Worm (Caenorhabditis elegans) whole organism, L1 larva: ENCODE measurements around the gene C02B8.1.

Experiments
- C16A3.4 ChIP-seq: fragments of 150-350 bp; optimal IDR thresholded peaks from 2 replicates; lab custom pipeline; 2014; ENCODE audit warnings: missing biosample characterization, missing genetic modification characterization
- ceh-82 ChIP-seq, 3 experiments: fragments of 150-350 bp in 1 of 3; sonication (generic microtip) in 2 of 3; optimal IDR thresholded peaks; 2 replicates each; lab custom pipeline; 2014 to 2017; ENCODE audit warnings: missing biosample characterization in 3 of 3, missing genetic modification characterization in 3 of 3
- fos-1 ChIP-seq: fragments of 150-350 bp; optimal IDR thresholded peaks from 2 replicates; lab custom pipeline; 2014; ENCODE audit warnings: missing biosample characterization, missing genetic modification characterization
- jun-1 ChIP-seq: fragments of 150-350 bp; optimal IDR thresholded peaks from 2 replicates; lab custom pipeline; 2014; ENCODE audit warnings: missing biosample characterization, missing genetic modification reagents, missing genetic modification characterization
- lin-13 ChIP-seq: fragments of 150-350 bp; optimal IDR thresholded peaks from 2 replicates; lab custom pipeline; 2014; ENCODE audit warnings: missing biosample characterization, missing genetic modification reagents, missing genetic modification characterization
- lin-39 ChIP-seq: fragments of 150-350 bp; optimal IDR thresholded peaks from 2 replicates; lab custom pipeline; 2014; ENCODE audit warnings: missing biosample characterization, missing genetic modification reagents, missing genetic modification characterization
- mdl-1 ChIP-seq, 2 experiments: fragments of 150-350 bp; optimal IDR thresholded peaks; 2 replicates each; lab custom pipeline; 2014 to 2017; ENCODE audit warnings: missing biosample characterization in 2 of 2, missing genetic modification characterization in 2 of 2, inconsistent platforms in 1 of 2
- nhr-47 ChIP-seq: sonication (generic microtip); optimal IDR thresholded peaks from 2 replicates; lab custom pipeline; 2016; ENCODE audit warnings: mild to moderate bottlenecking, missing genetic modification characterization, moderate library complexity, missing compliant biosample characterization
- ztf-4 ChIP-seq: fragments of 150-350 bp; optimal IDR thresholded peaks from 2 replicates; lab custom pipeline; 2014; ENCODE audit warnings: missing biosample characterization, missing genetic modification characterization

- TF ChIP-seq lin-39 (tag; lab: Kevin White, UChicago) (no peak), ztf-4 (tag; lab: Kevin White, UChicago) (no peak), jun-1 (no peak), lin-13 (GFP tag; lab: Kevin White, UChicago) (no peak), C16A3.4 (tag; lab: Kevin White, UChicago) (peak; percentile 6), ceh-82 (tag; optimal IDR thresholded peaks at IDR 0.05; lab: Kevin White, UChicago) (peak in 1 of 3 experiments; percentile 2), nhr-47 (tag; lab: Kevin White, UChicago) (no peak), fos-1 (no peak), mdl-1 (tag; optimal IDR thresholded peaks at IDR 0.05; lab: Kevin White, UChicago) (no peak)
Measured at ce11 chrX:8169534-8169933, 22.0 kb downstream of the C02B8.1 start, which contains the start of gene C17H11.2.
